Worm (Caenorhabditis elegans): ENCODE data around the gene Y19D2B.1.
"Not testable (repeated sequence)": the region's sequence is repeated elsewhere in the genome, so short reads cannot be mapped to it uniquely, and the experiment has no call there.

The Y19D2B.1 gene

ce11 chrII:10950107-10950679 is 27.4 kb upstream of the Y19D2B.1 start, which contains the start of gene gst-5:
gst-5 (plus strand) TSS chrII:10950352.
- TF ChIP-seq B0310.2 (tag; optimal IDR thresholded peaks at IDR 0.05) (no peak), tra-4 (tag; optimal IDR thresholded peaks at IDR 0.05) (no peak), aly-1 (tag; optimal IDR thresholded peaks at IDR 0.05) (no peak), F13C5.2 (tag; optimal IDR thresholded peaks at IDR 0.05) (no peak), hmbx-1 (tag; optimal IDR thresholded peaks at IDR 0.05) (no peak), ama-1 (optimal IDR thresholded peaks at IDR 0.05) (no peak), ets-7 (tag; optimal IDR thresholded peaks at IDR 0.05) (no peak), ceh-13 (GFP tag; optimal IDR thresholded peaks at IDR 0.05) (no peak), ceh-36 (tag; optimal IDR thresholded peaks at IDR 0.05) (no peak), tbx-11 (GFP tag; IDR thresholded peaks at IDR 0.05) (no peak), sea-1 (GFP tag; conservative IDR thresholded peaks at IDR 0.05) (no peak), scrt-1 (GFP tag; IDR thresholded peaks at IDR 0.05) (no peak), tbx-37 (GFP tag; conservative IDR thresholded peaks at IDR 0.05) (no peak), pes-1 (GFP tag; IDR thresholded peaks at IDR 0.05) (no peak), hmg-4 (GFP tag; optimal IDR thresholded peaks at IDR 0.05) (no peak), hnd-1 (tag; optimal IDR thresholded peaks at IDR 0.05) (no peak), flt-1 (GFP tag; IDR thresholded peaks at IDR 0.05) (no peak)

ce11 chrII:10949383-10949782 is 26.6 kb upstream of the Y19D2B.1 start:
- TF ChIP-seq tbx-11 (GFP tag; IDR thresholded peaks at IDR 0.05) (no peak), flt-1 (GFP tag; IDR thresholded peaks at IDR 0.05) (no peak), ceh-36 (tag; optimal IDR thresholded peaks at IDR 0.05) (no peak), aly-1 (tag; optimal IDR thresholded peaks at IDR 0.05) (no peak), tbx-37 (GFP tag; conservative IDR thresholded peaks at IDR 0.05) (no peak), scrt-1 (GFP tag; IDR thresholded peaks at IDR 0.05) (no peak), hmbx-1 (tag; optimal IDR thresholded peaks at IDR 0.05) (no peak), B0310.2 (tag; optimal IDR thresholded peaks at IDR 0.05) (no peak)

ce11 chrII:10948236-10949025 is 25.7 kb upstream of the Y19D2B.1 start:
- TF ChIP-seq flt-1 (GFP tag; IDR thresholded peaks at IDR 0.05) (no peak), tbx-37 (GFP tag; conservative IDR thresholded peaks at IDR 0.05) (no peak), tra-4 (tag; optimal IDR thresholded peaks at IDR 0.05) (no peak)

ce11 chrII:10947317-10947716 is 24.5 kb upstream of the Y19D2B.1 start, which contains the start of the genes tceb-3 and gskl-1:
tceb-3 (minus strand) TSS chrII:10947417.
gskl-1 (plus strand) TSS chrII:10947559.
- no peak for TF ChIP-seq sea-1 (GFP tag; conservative IDR thresholded peaks at IDR 0.05)
- no peak for TF ChIP-seq ceh-36 (tag; optimal IDR thresholded peaks at IDR 0.05)

ce11 chrII:10946848-10947247 is 24.1 kb upstream of the Y19D2B.1 start:
- TF ChIP-seq ceh-13 (GFP tag; optimal IDR thresholded peaks at IDR 0.05) (no peak), tbx-37 (GFP tag; conservative IDR thresholded peaks at IDR 0.05) (no peak), sea-1 (GFP tag; conservative IDR thresholded peaks at IDR 0.05) (no peak), aly-1 (tag; optimal IDR thresholded peaks at IDR 0.05) (no peak), scrt-1 (GFP tag; IDR thresholded peaks at IDR 0.05) (no peak), hmbx-1 (tag; optimal IDR thresholded peaks at IDR 0.05) (no peak), F13C5.2 (tag; optimal IDR thresholded peaks at IDR 0.05) (no peak)

ce11 chrII:10945446-10945845 is 22.7 kb upstream of the Y19D2B.1 start:
- TF ChIP-seq flt-1 (GFP tag; IDR thresholded peaks at IDR 0.05) (no peak), F13C5.2 (tag; optimal IDR thresholded peaks at IDR 0.05) (no peak), tbx-37 (GFP tag; conservative IDR thresholded peaks at IDR 0.05) (no peak), ceh-36 (tag; optimal IDR thresholded peaks at IDR 0.05) (no peak), hnd-1 (tag; optimal IDR thresholded peaks at IDR 0.05) (no peak), B0310.2 (tag; optimal IDR thresholded peaks at IDR 0.05) (no peak), scrt-1 (GFP tag; IDR thresholded peaks at IDR 0.05) (no peak), ama-1 (optimal IDR thresholded peaks at IDR 0.05) (no peak), pes-1 (GFP tag; IDR thresholded peaks at IDR 0.05) (no peak), sea-1 (GFP tag; conservative IDR thresholded peaks at IDR 0.05) (no peak), aly-1 (tag; optimal IDR thresholded peaks at IDR 0.05) (no peak), tbx-11 (GFP tag; IDR thresholded peaks at IDR 0.05) (no peak)

ce11 chrII:10941918-10942317 is 19.1 kb upstream of the Y19D2B.1 start, which contains the start of gene R03D7.15:
R03D7.15 (plus strand) TSS chrII:10942216.
- not testable (repeated sequence) for TF ChIP-seq sea-1 (GFP tag; conservative IDR thresholded peaks at IDR 0.05); pes-1 (GFP tag; IDR thresholded peaks at IDR 0.05); ama-1 (optimal IDR thresholded peaks at IDR 0.05)

- TF ChIP-seq tra-4 (tag; optimal IDR thresholded peaks at IDR 0.05), result no peak
- no peak for TF ChIP-seq aly-1 (tag; optimal IDR thresholded peaks at IDR 0.05)
- TF ChIP-seq tbx-37 (GFP tag; conservative IDR thresholded peaks at IDR 0.05), result no peak
- TF ChIP-seq ceh-13 (GFP tag; optimal IDR thresholded peaks at IDR 0.05), result no peak
- TF ChIP-seq ets-7 (tag; optimal IDR thresholded peaks at IDR 0.05), result no peak
- no peak for TF ChIP-seq pes-1 (GFP tag; IDR thresholded peaks at IDR 0.05)
- TF ChIP-seq ceh-36 (tag; optimal IDR thresholded peaks at IDR 0.05), result no peak
- no peak for TF ChIP-seq hnd-1 (tag; optimal IDR thresholded peaks at IDR 0.05)
- TF ChIP-seq F13C5.2 (tag; optimal IDR thresholded peaks at IDR 0.05), result no peak
- no peak for TF ChIP-seq sea-1 (GFP tag; conservative IDR thresholded peaks at IDR 0.05)
- TF ChIP-seq hmg-4 (GFP tag; optimal IDR thresholded peaks at IDR 0.05), result no peak
These were observed 12.6 kb upstream of the Y19D2B.1 start for ce11 chrII:10935336-10935735.

Measured in whole organism, early embryonic.